Fruit fly (Drosophila melanogaster) S2 (cell line): ENCODE measurements around the gene Yod1.

Experiments
- CG8478 ChIP-seq: fragments of >200 bp; optimal IDR thresholded peaks from 2 replicates; lab custom pipeline; 2018
- CTCF ChIP-seq, 2 experiments: fragments of >200 bp; optimal IDR thresholded peaks; 2 replicates each; lab custom pipeline; 2018

Yod1 gene

DNA sequence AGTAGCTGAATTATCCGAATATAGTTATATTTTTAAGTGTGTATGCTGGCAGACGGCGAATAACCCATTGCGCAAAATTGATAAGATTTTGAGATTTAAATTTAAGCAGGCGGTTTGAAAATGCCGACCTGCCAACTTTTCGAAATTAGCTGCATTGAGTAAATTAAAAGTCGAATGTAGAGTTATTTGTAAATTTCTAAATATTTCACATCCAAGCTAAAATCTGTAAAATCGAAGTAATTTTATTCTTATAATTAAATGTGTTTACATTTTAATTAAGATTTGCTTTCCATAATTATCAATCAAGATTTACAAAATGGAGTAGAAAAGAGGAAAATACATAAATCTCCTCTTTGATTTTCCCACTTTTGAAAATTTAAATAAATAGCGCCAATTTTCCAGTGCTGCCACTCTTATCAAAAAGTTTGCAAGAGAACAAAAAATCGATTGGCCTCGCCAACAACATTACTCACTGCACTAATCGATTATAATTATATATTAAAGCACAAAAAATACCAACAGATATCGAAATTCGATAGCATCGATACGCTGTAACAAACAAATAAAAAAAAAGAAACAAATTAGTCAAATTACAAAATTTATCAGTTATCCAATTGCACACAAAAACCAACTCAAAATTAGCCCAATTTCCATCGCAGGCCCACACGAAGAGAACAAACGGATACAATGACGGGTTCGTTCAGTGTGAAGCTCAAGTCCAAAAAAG is at the start of gene Yod1:
TSS of gene Yod1 (plus strand) at position 168 of the 727 bp plus-strand sequence.
- no peak for TF ChIP-seq CG8478 (lab: Kevin White, UChicago)
- TF ChIP-seq CTCF (optimal IDR thresholded peaks at IDR 0.05; lab: Kevin White, UChicago): no peak

DNA sequence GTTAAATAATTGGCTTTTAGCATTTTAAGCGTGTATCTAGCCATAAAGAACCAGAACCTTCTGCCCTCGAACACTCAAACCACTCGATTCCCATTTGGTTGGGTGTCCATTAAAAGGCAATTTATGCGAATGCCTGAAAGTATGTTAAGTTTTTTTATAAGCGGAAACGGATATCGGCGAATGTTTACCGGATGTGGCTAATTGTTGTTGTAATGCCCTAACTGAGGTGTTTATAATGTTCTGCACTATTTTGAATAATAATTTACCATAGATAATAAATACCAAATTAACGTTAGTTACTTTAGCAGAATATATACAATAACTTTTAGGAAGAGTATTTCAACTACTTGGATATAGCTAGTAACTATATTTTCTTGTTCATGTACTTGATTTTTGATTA is 37.0 kb upstream of the Yod1 start:
- TF ChIP-seq CG8478 (lab: Kevin White, UChicago) (no peak), CTCF (optimal IDR thresholded peaks at IDR 0.05; lab: Kevin White, UChicago) (no peak)

DNA sequence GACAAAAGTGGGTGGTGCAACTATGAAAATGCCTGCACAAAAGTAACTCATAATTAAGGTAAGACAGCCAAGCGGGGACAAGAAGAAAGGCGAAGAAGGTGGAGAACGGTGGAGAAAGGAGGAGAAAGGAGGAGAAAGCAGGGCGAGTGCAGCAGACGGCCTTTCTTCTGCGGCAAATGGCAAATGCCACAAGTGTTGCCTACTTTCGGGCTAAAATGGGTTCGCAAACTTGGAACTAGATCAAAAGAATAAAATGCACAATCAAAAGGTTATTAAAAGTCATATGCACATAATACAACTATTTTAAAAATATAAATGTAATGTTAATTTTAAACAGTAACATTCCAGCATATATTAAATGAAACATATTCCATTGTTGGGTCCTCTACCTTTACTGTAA is 31.6 kb upstream of the Yod1 start:
- no peak for TF ChIP-seq CTCF (optimal IDR thresholded peaks at IDR 0.05; lab: Kevin White, UChicago)

DNA sequence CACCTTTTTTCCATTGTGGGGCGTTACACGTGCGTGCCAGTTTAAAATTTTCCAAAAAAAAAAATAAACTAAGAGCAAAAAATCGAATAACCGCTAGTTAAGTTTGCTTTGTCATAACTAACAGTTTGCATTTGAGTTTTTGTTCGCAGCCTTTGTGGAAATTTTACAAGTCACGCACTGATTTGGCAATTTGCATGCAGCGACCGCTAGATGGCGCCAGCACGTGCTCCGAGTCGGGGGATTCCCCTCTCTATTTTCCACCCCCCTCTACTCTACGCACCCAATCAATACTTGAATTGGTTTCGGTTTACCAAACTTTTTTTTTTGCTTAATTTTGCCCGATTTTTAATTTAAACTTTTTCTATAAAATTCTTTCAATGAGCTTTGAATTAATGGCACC is 8.5 kb upstream of the Yod1 start:
- no peak for TF ChIP-seq CG8478 (lab: Kevin White, UChicago)
- TF ChIP-seq CTCF (optimal IDR thresholded peaks at IDR 0.05; lab: Kevin White, UChicago): peak; percentile 72 to 83

DNA sequence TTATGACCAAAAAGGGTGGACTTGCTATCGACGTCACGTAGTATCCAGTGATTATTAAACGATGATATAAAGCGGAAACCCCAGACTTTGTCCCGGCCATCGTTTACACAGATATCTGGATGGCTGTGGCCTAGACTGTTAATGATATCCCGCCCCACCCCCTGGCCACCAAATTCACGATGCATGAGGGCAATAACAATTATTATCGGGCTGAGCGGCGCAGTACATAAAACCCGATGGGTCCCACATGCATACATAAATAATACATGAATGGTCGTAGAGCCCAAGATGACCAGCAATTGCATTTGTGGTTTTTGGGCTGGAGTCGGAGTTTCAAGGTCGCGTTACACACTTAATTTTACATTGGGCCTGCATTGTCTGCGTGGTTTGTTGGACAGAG is 6.1 kb upstream of the Yod1 start:
- TF ChIP-seq CG8478 (lab: Kevin White, UChicago) (no peak), CTCF (optimal IDR thresholded peaks at IDR 0.05; lab: Kevin White, UChicago) (no peak)

DNA sequence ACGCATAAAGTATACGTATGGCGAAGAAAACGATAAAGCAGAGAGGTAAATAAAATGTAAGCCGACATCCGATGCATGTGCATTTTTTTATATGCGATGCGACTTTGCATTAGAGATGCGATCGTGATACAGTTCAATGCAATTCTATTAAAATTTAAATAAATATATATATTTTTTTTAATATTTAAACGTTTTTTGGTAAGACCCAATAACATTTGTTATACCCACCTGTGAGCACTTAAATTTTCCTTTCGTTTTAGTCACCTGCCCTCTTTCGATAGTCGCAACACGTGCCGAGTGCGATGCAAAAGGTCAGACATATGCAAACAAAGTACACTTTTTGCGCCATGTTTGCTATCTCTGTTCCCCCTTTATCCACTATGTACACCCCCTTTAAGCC is 5.5 kb upstream of the Yod1 start:
- no peak for TF ChIP-seq CTCF (optimal IDR thresholded peaks at IDR 0.05; lab: Kevin White, UChicago)

DNA sequence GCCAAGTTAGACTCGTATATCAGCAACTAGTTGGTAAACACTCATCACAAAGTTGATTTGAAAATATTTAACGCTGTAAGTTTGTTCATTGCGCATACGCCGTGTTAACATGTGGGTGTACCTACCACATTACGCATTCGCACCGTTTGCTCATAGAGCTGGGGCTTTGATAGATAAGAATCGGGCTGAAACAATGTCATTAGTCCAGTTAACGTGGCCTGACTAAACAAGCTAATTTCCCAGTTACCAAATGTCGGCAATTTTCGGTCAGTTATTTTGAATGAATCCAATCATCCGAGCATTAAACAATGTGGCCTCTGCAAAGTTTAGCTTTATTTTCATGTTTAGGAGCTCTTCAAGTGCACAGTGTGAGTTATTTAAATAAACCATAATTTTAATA is 4.5 kb upstream of the Yod1 start, which contains the start of gene CG4597:
TSS of gene CG4597 (plus strand) at position 301 of the 400 bp plus-strand sequence.
- TF ChIP-seq CG8478 (lab: Kevin White, UChicago) (no peak), CTCF (optimal IDR thresholded peaks at IDR 0.05; lab: Kevin White, UChicago) (no peak)

DNA sequence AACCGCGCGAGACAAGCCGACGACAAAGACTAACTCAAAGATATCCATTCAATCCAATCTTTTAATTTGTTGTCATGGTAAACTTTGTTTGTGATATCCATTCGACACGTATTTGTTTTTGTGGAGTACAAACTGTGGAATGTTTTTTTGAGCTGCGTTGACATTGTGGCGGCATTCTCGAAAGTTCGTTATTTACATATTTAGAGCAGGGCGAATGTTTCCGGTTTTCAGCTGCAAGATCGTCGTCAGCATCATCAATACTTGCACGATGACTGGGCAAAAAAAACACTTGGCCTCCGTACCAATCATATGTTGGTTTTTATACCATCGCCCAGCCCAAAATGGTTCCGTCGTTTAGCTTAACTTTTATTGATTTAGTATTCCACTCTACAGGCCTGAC is 3.2 kb upstream of the Yod1 start:
- TF ChIP-seq CG8478 (lab: Kevin White, UChicago) (no peak), CTCF (optimal IDR thresholded peaks at IDR 0.05; lab: Kevin White, UChicago) (no peak)

DNA sequence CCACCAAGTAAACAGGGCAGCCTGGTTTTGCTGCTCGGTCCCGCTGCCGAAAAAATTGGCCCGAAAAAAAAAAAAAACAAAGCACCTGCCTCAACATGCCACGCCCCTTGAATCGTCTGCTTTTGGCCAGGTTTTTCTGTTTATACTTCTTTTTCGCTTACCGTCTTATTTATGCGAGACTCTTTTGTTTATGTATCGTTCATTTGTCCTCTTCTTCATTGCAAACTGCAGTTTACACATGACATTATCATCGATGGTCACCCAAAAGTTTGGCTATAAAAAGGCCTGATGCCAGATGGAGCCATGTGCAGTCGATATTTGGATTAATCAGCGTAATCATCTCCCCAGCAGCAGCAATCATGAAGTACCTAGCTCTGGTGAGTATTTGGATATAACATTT is 2.4 kb upstream of the Yod1 start, which contains the start of gene CG15212:
TSS of gene CG15212 (plus strand) at position 301 of the 400 bp plus-strand sequence.
- TF ChIP-seq CTCF (optimal IDR thresholded peaks at IDR 0.05; lab: Kevin White, UChicago) (no peak), CG8478 (lab: Kevin White, UChicago) (no peak)

DNA sequence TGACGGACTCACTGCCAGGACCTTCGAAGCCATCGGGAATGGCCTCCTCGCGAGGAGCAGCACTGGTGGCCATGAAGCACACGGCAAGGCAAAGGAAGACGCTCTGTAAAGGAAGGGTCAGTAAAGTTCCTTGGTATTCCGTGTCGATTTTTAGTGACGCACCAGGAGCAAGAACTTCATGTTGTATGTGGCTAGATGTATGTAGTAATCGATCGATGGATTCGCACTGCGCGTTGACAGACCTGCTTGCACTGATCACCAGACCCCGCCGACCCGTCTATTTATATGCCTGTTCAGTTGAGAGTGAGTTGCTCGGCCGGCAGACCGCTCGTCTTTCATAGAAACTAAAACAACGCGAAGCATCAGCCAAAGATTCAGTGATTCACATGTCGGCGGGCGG is 705 bp upstream of the Yod1 start, which contains the start of gene CG15213:
TSS of gene CG15213 (minus strand) at position 255 of the 400 bp plus-strand sequence.
- TF ChIP-seq CTCF (optimal IDR thresholded peaks at IDR 0.05; lab: Kevin White, UChicago): no peak
- no peak for TF ChIP-seq CG8478 (lab: Kevin White, UChicago)

DNA sequence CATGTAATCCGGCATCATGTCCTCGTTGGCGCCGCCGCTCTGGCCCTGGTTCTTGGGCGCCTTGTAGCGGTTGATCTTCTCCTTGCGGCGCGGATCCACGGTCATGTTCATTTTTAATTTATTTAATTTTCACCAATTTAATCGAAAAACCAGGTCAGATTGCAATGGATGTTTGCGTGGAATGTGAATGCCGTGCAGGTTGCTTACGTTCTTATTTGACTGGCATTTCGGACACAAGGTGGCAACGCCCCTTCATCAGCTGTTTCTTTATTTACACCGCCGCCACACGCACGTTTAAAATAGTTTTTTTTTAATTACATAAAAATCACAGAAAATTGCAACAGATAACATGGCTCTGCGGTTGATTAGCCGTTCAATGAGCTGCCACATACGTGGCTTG is 2.5 kb downstream of the Yod1 start, which contains the start of the genes CG10674 and CG4611:
TSS of gene CG10674 (minus strand) at position 170 of the 400 bp plus-strand sequence.
TSS of gene CG4611 (plus strand) at position 254 of the 400 bp plus-strand sequence.
- no peak for TF ChIP-seq CG8478 (lab: Kevin White, UChicago)
- no peak for TF ChIP-seq CTCF (optimal IDR thresholded peaks at IDR 0.05; lab: Kevin White, UChicago)

DNA sequence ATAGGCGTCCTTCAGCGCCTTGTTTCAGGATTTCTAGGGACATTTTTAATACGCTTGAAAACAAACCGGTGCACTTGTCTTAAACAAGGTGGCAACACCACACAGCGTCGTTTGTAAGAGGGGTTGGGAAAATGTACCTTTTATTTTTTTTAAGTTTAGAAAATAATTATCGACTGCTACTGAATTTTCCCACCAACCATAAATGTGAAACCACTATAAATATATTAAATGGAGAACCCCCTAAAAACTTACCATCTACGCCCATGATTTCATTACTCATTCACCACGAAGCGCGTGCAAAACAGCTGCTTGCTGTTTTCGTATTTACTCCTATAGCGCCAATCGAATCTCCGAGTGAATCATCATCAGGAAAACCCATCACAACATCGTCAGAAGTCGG is 5.6 kb downstream of the Yod1 start, which contains the start of the genes Tcs5 and CHMP2B:
TSS of gene Tcs5 (minus strand) at position 84 of the 400 bp plus-strand sequence.
TSS of gene CHMP2B (plus strand) at position 308 of the 400 bp plus-strand sequence.
- no peak for TF ChIP-seq CG8478 (lab: Kevin White, UChicago)
- TF ChIP-seq CTCF (optimal IDR thresholded peaks at IDR 0.05; lab: Kevin White, UChicago): no peak

DNA sequence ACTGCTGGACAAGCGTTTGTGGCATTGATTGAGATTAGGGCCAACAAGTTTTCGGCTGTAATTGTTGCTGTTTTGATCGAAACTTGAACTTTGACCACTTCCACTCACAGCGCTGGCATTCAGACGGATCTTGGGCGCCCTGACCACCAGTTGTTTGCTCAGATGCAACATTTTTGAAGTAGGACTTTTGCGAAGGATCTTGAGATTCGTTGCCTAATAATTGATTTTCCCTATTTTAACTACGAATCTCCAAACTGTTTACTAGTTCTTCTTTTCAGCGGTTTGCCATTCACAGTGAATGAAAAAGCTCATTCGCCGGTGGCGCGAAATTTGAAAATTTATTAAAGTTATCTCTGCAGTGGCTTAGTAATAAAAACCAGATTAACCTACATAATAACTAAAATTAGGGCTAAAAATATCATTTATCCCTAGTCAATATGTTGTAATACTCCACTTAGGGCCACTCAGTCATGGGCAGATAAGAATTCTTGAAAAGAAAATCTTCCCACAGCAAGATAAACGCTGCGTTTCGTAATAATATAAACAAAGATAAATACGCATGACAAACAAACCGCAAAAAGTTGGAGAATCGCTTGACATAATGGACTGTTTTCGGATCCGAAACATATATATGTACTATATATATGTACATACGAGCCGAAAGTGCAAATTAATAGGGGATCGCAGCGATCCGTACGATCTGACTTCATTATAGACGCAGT is 7.9 kb downstream of the Yod1 start, which contains the start of the genes Dhrs4 and Gdap1:
TSS of gene Dhrs4 (minus strand) at position 267 of the 722 bp plus-strand sequence.
TSS of gene Gdap1 (plus strand) at position 574 of the 722 bp plus-strand sequence.
- TF ChIP-seq CTCF (optimal IDR thresholded peaks at IDR 0.05; lab: Kevin White, UChicago): no peak
- TF ChIP-seq CG8478 (lab: Kevin White, UChicago): no peak

DNA sequence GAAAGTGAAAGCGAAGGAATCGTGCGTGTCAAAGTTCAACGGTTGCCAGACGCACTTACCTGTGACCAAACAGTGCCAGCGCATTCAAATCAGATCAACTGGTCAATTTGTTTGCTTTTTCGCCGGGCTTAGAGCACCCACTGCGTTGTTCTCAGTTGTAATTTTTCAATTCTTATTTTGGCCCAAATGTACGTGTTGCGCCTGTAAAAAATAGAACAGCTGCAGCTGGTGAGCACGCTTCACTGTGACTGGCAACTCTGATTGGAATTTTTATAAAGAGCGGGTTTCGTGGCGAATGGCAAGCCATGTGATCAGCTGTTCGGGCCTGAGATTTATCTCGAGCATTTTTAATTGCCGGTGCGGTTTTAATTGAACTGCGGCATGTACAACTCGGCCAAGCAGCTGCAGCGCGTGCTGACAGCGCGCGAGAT is 12.2 kb downstream of the Yod1 start, which contains the start of the genes Fitm and AlaRS-m:
TSS of gene Fitm (minus strand) at position 250 of the 431 bp plus-strand sequence.
TSS of gene AlaRS-m (plus strand) at position 285 of the 431 bp plus-strand sequence.
- TF ChIP-seq CTCF (optimal IDR thresholded peaks at IDR 0.05; lab: Kevin White, UChicago): no peak
- TF ChIP-seq CG8478 (lab: Kevin White, UChicago): no peak
